Fruit fly (Drosophila melanogaster) whole organism, embryonic: ENCODE data around the gene CG2818.

Experiments
- CG11398 ChIP-seq: fragments of 200-800 bp; sonication (Bioruptor generic); optimal IDR thresholded peaks from 2 replicates; lab custom pipeline; 2016; ENCODE audit warnings: missing biosample characterization, missing genetic modification characterization
- CG17328 ChIP-seq: fragments of 200-800 bp; sonication (Bioruptor generic); IDR thresholded peaks from 2 replicates; pipeline ENCODE4 v1.3.6; 2022; ENCODE audit warnings: missing biosample characterization, missing genetic modification characterization
- CG34224 ChIP-seq: fragments of 200-800 bp; sonication (Bioruptor generic); IDR thresholded peaks from 3 replicates; pipeline ENCODE4 v1.3.6; 2022; ENCODE audit warnings: missing biosample characterization, missing genetic modification characterization; ENCODE audit not compliant: partially characterized antibody
- CG8944 ChIP-seq: fragments of 200-800 bp; sonication (Bioruptor generic); optimal IDR thresholded peaks from 3 replicates; lab custom pipeline; 2016; ENCODE audit warnings: missing biosample characterization, missing genetic modification characterization
- Sox102F ChIP-seq: fragments of 200-800 bp; sonication (Bioruptor generic); optimal IDR thresholded peaks from 2 replicates; lab custom pipeline; 2018; ENCODE audit warnings: missing biosample characterization, mild to moderate bottlenecking, missing genetic modification characterization, moderate library complexity
- knrl ChIP-seq: fragments of 200-800 bp; sonication (Bioruptor generic); IDR thresholded peaks from 3 replicates; pipeline ENCODE4 v1.3.6; 2022; ENCODE audit warnings: missing biosample characterization, missing genetic modification characterization; ENCODE audit not compliant: partially characterized antibody
- mirr ChIP-seq: fragments of 200-800 bp; sonication (Bioruptor generic); optimal IDR thresholded peaks from 3 replicates; lab custom pipeline; 2018; ENCODE audit warnings: missing biosample characterization, mild to moderate bottlenecking, missing genetic modification characterization

DNA sequence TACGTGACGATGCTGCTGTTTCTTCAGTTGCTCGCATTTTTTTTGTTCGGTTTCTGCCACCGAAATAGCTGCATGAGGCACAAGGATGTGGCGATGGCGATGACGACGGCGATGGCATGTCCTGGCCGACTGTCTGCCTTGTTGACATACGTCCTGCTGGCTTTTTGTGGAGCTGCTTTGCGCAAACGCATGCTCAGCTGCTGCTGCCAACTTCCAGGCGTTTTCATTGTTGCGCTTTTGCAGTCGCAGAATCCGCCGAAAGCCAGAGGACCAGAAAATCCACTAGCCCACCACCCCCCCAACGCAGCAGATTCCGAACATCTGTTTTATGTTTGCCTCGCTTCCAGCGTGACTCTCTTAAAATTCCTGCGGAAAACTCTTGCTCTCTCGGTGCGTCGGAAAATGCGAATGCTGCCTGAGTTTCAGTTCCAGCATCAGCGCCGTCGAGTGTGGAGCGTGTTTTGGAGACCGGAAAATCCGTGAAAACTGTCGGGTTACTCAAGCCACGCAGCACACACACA, 43.7 kb downstream of the CG2818 start, which contains the start of gene CG43707:
- no peak for TF ChIP-seq CG17328 (GFP tag; lab: Robert Waterston, UW)
- no peak for TF ChIP-seq mirr (GFP tag; lab: Kevin White, UChicago)
- TF ChIP-seq Sox102F (GFP tag; lab: Kevin White, UChicago), result no peak
- no peak for TF ChIP-seq CG34224 (GFP tag; lab: Robert Waterston, UW)
- TF ChIP-seq knrl (GFP tag; lab: Robert Waterston, UW), result no peak
- TF ChIP-seq CG11398, result no peak
- TF ChIP-seq CG8944, result no peak
